Worm (Caenorhabditis elegans) whole organism, L2 larva: ENCODE data around the gene ins-6.

Source experiments
- R02D3.7 ChIP-seq: fragments of 150-350 bp; optimal IDR thresholded peaks from 2 replicates; lab custom pipeline; 2014; ENCODE audit warnings: missing biosample characterization, missing genetic modification characterization
- alr-1 ChIP-seq: fragments of 150-350 bp; optimal IDR thresholded peaks from 2 replicates; lab custom pipeline; 2014; ENCODE audit warnings: missing biosample characterization, missing genetic modification characterization
- ceh-82 ChIP-seq: fragments of 150-350 bp; optimal IDR thresholded peaks from 2 replicates; lab custom pipeline; 2014; ENCODE audit warnings: missing biosample characterization, missing genetic modification characterization
- dmd-4 ChIP-seq: sonication (generic microtip); optimal IDR thresholded peaks from 2 replicates; lab custom pipeline; 2017; ENCODE audit warnings: missing biosample characterization, missing genetic modification characterization
- fos-1 ChIP-seq: fragments of 150-350 bp; optimal IDR thresholded peaks from 2 replicates; lab custom pipeline; 2014; ENCODE audit warnings: missing biosample characterization, missing genetic modification characterization
- mdl-1 ChIP-seq, 2 experiments: fragments of 150-350 bp in 1 of 2; sonication (generic microtip) in 1 of 2; optimal IDR thresholded peaks; 2 replicates each; lab custom pipeline; 2017; ENCODE audit warnings: missing biosample characterization in 2 of 2, missing genetic modification characterization in 2 of 2
- nhr-11 ChIP-seq: fragments of 150-350 bp; optimal IDR thresholded peaks from 2 replicates; lab custom pipeline; 2014; ENCODE audit warnings: missing biosample characterization, missing genetic modification characterization
- nhr-12 ChIP-seq: fragments of 150-350 bp; optimal IDR thresholded peaks from 2 replicates; lab custom pipeline; 2014; ENCODE audit warnings: missing biosample characterization, missing genetic modification characterization
- nhr-237 ChIP-seq: fragments of 150-350 bp; optimal IDR thresholded peaks from 2 replicates; lab custom pipeline; 2014; ENCODE audit warnings: missing biosample characterization, missing genetic modification characterization
- skn-1 ChIP-seq: sonication (generic microtip); optimal IDR thresholded peaks from 2 replicates; lab custom pipeline; 2017; ENCODE audit warnings: missing biosample characterization, missing genetic modification characterization
- snpc-4 ChIP-seq: fragments of 150-350 bp; optimal IDR thresholded peaks from 2 replicates; lab custom pipeline; 2014; ENCODE audit warnings: missing biosample characterization, missing genetic modification characterization
- ztf-11 ChIP-seq: sonication (generic microtip); optimal IDR thresholded peaks from 2 replicates; lab custom pipeline; 2017; ENCODE audit warnings: missing biosample characterization, missing genetic modification characterization

DNA sequence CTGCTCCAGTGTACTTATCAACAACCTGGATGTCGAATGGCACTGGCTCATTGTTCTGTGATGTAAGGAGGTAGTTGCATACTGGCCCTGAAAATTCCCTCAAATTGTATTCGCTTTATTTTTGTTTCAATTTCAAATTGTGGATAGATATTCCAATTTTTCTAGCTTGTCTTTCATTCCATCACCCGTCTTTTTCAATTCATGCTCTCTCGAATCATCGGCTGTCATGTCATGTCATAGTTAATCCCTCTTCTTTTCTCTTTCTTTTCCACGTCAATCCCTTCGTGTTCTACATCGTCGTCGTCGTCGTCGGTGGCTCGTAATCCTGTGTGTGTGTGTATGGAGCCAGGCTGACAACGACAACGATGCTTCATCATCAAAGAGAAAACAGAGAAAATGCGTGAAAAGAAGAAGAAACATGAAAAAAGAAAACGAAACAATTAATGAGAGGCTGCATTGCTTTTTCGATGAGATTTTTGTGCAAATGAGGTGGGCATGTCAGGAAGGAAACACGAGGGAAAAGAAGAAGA is 44.5 kb upstream of the ins-6 start:
- no peak for TF ChIP-seq snpc-4 (tag; lab: Kevin White, UChicago)
- no peak for TF ChIP-seq ztf-11 (tag; lab: Kevin White, UChicago)
- TF ChIP-seq skn-1 (tag; lab: Kevin White, UChicago), result no peak
- no peak for TF ChIP-seq fos-1 (tag; lab: Kevin White, UChicago)
- TF ChIP-seq mdl-1 (tag; optimal IDR thresholded peaks at IDR 0.05; lab: Kevin White, UChicago), result no peak
- TF ChIP-seq nhr-11, result no peak
- no peak for TF ChIP-seq nhr-12 (tag; lab: Kevin White, UChicago)
- TF ChIP-seq nhr-237, result no peak
- no peak for TF ChIP-seq dmd-4 (tag; lab: Kevin White, UChicago)
- TF ChIP-seq ceh-82, result no peak
- no peak for TF ChIP-seq R02D3.7
- no peak for TF ChIP-seq alr-1 (tag; lab: Kevin White, UChicago)
